Worm (Caenorhabditis elegans) whole organism, mixed stage, embryonic: ENCODE measurements around the gene phf-15.

Experiments used
- M03D4.4 ChIP-seq: sonication (generic microtip); optimal IDR thresholded peaks from 2 replicates; lab custom pipeline; 2017; ENCODE audit warnings: mild to moderate bottlenecking, missing genetic modification characterization, missing compliant biosample characterization
- blmp-1 ChIP-seq: fragments of 150-350 bp; optimal IDR thresholded peaks from 2 replicates; lab custom pipeline; 2014; ENCODE audit warnings: missing biosample characterization, missing genetic modification characterization
- elt-1 ChIP-seq: sonication (generic microtip); optimal IDR thresholded peaks from 2 replicates; lab custom pipeline; 2017; ENCODE audit warnings: missing genetic modification characterization, mild to moderate bottlenecking, missing compliant biosample characterization, antibody characterized with exemption, moderate library complexity, borderline replicate concordance; ENCODE audit not compliant: insufficient read depth
- lin-32 ChIP-seq: fragments of 200-800 bp; sonication (Bioruptor generic); optimal IDR thresholded peaks from 2 replicates; lab custom pipeline; 2018; ENCODE audit warnings: mild to moderate bottlenecking, missing genetic modification characterization, missing compliant biosample characterization
- mep-1 ChIP-seq: fragments of 150-350 bp; optimal IDR thresholded peaks from 2 replicates; lab custom pipeline; 2017; ENCODE audit warnings: missing biosample characterization, missing genetic modification reagents, missing genetic modification characterization, inconsistent platforms
- nhr-237 ChIP-seq: fragments of 150-350 bp; optimal IDR thresholded peaks from 2 replicates; lab custom pipeline; 2014; ENCODE audit warnings: missing biosample characterization, missing genetic modification characterization
- nhr-76 ChIP-seq: sonication (generic microtip); optimal IDR thresholded peaks from 2 replicates; lab custom pipeline; 2017; ENCODE audit warnings: missing biosample characterization, missing genetic modification characterization

ce11 chrIII:3377134-3377533 lies 54.5 kb downstream of the phf-15 start:
- TF ChIP-seq blmp-1 (tag; lab: Kevin White, UChicago) (no peak), lin-32 (no peak), nhr-76 (tag; lab: Kevin White, UChicago) (no peak), mep-1 (tag; lab: Kevin White, UChicago) (no peak), elt-1 (tag; lab: Kevin White, UChicago) (no peak), nhr-237 (tag; lab: Kevin White, UChicago) (no peak), M03D4.4 (no peak)
